Worm (Caenorhabditis elegans): ENCODE data around the gene str-47.

Gene str-47

DNA sequence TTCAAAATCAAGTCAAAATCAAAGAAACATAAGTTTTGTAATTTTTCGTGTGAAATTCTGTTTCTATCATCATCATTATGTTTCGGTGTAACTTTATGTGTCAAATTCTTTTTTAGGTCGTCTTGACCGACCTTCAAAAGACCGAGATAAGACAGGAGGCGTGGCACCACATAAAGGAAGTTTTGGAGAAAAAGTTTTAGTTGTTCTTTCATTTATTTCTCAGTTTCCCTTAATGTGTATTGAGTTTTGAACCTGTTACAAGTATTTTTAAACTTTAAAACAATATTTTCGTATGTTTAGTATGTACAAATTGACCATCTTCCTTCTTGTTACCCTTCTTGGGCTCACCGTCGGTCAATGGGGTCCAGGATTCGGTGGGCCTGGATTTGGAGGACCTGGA is 20.9 kb upstream of the str-47 start, which contains the start of gene grsp-4:
Gene grsp-4 (plus strand): TSS at position 301 of the 400 bp plus-strand sequence.
- TF ChIP-seq nhr-12 (tag; optimal IDR thresholded peaks at IDR 0.05) = no peak

DNA sequence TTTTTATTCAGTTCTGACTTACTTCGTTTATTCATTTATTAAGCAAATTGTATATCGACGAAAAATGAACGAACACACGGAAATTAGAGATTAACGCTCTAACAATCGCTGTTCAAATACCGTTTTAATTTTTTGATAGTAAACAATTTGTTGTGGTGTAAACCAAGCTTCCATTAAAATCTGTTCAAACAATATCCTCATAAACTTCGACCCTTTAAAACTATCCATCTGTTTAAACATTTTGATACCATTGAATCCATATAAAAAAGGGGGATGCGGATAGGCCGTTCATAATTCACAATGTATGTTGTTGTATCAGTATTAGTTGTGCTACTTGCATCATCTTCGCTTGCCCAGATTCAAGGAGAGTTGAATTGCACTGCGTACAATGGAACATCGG is 19.0 kb upstream of the str-47 start, which contains the start of gene F07C4.6:
Gene F07C4.6 (plus strand): TSS at position 301 of the 400 bp plus-strand sequence.
- TF ChIP-seq skn-1 (tag; optimal IDR thresholded peaks at IDR 0.05) (no peak), nhr-23 (tag; optimal IDR thresholded peaks at IDR 0.05) (no peak), sma-9 (GFP tag; optimal IDR thresholded peaks at IDR 0.05) (no peak), sma-9 (tag; optimal IDR thresholded peaks at IDR 0.05) (no peak), ztf-4 (tag; optimal IDR thresholded peaks at IDR 0.05) (no peak), ztf-1 (GFP tag; conservative IDR thresholded peaks at IDR 0.05) (no peak), unc-55 (GFP tag; optimal IDR thresholded peaks at IDR 0.05) (no peak), nhr-21 (tag; optimal IDR thresholded peaks at IDR 0.05) (peak; percentile 24)

DNA sequence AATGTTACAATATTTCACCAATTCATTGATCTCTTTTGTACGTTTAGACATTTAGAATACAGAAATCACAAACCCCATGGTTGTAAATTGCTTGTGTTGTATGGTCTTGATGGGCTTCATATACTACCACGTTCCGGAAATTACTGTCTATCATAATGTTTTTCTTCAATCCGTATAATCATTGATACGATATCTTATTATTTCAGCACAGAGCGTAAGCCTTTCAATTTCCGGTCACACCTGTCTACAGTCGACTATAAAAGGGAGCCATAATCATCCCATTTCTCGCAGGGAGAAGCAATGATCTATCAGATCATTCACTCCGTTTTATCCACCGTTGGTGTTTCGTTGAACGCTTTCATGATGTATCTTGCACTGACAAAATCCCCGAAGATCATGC is 16.1 kb upstream of the str-47 start, which contains the start of gene srd-30:
Gene srd-30 (plus strand): TSS at position 301 of the 400 bp plus-strand sequence.
- TF ChIP-seq ztf-1 (GFP tag; conservative IDR thresholded peaks at IDR 0.05) (no peak), mbf-1 (tag; optimal IDR thresholded peaks at IDR 0.05) (no peak), lin-13 (GFP tag; optimal IDR thresholded peaks at IDR 0.05) (no peak), ZK546.5 (tag; optimal IDR thresholded peaks at IDR 0.05) (no peak), aly-2 (tag; optimal IDR thresholded peaks at IDR 0.05) (no peak), gmeb-1 (tag; optimal IDR thresholded peaks at IDR 0.05) (no peak), nhr-21 (tag; optimal IDR thresholded peaks at IDR 0.05) (no peak), ztf-4 (tag; optimal IDR thresholded peaks at IDR 0.05) (no peak), C34F6.9 (tag; optimal IDR thresholded peaks at IDR 0.05) (no peak), nhr-23 (tag; optimal IDR thresholded peaks at IDR 0.05) (no peak), dmd-4 (tag; optimal IDR thresholded peaks at IDR 0.05) (no peak), fos-1 (tag; optimal IDR thresholded peaks at IDR 0.05) (no peak), unc-55 (GFP tag; optimal IDR thresholded peaks at IDR 0.05) (no peak), sma-3 (GFP tag; optimal IDR thresholded peaks at IDR 0.05) (no peak), snpc-4 (tag; optimal IDR thresholded peaks at IDR 0.05) (no peak), alr-1 (tag; optimal IDR thresholded peaks at IDR 0.05) (no peak), nhr-10 (tag; optimal IDR thresholded peaks at IDR 0.05) (no peak), F13H6.1 (tag; optimal IDR thresholded peaks at IDR 0.05) (no peak), zag-1 (tag; optimal IDR thresholded peaks at IDR 0.05) (no peak)

DNA sequence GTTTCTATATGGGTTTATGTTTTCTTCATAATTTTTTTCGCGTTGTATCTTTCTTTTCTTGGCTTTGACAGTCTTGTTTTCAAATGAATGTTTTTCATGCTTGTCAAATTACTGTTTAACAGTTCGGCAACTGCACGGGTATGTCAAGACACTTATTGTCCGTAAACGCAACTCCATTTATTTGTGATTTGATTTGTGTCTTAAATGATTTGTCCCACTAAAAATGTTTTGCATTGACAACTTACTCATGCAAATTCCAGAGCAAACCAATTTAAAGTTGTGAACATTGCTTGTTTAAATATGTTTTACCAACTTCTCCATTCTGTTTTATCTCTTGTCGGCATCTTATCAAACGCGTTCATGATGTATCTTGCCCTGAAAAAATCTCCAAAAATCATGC is 13.8 kb upstream of the str-47 start, which contains the start of gene srd-25:
Gene srd-25 (plus strand): TSS at position 301 of the 400 bp plus-strand sequence.
- TF ChIP-seq ceh-82 (tag; optimal IDR thresholded peaks at IDR 0.05) (no peak), ztf-11 (tag; optimal IDR thresholded peaks at IDR 0.05) (no peak), ama-1 (optimal IDR thresholded peaks at IDR 0.05) (no peak), nhr-25 (tag; optimal IDR thresholded peaks at IDR 0.05) (no peak), C34F6.9 (tag; optimal IDR thresholded peaks at IDR 0.05) (no peak), dmd-4 (tag; optimal IDR thresholded peaks at IDR 0.05) (no peak), unc-55 (GFP tag; optimal IDR thresholded peaks at IDR 0.05) (no peak), crh-2 (tag; optimal IDR thresholded peaks at IDR 0.05) (no peak), ZK546.5 (tag; optimal IDR thresholded peaks at IDR 0.05) (no peak), nhr-23 (tag; optimal IDR thresholded peaks at IDR 0.05) (no peak), mdl-1 (tag; optimal IDR thresholded peaks at IDR 0.05) (no peak), Y55F3AM.14 (GFP tag; optimal IDR thresholded peaks at IDR 0.05) (no peak), elt-1 (tag; optimal IDR thresholded peaks at IDR 0.05) (no peak), mab-5 (tag; optimal IDR thresholded peaks at IDR 0.05) (no peak), sma-9 (GFP tag; optimal IDR thresholded peaks at IDR 0.05) (no peak), sma-9 (tag; optimal IDR thresholded peaks at IDR 0.05) (no peak)

DNA sequence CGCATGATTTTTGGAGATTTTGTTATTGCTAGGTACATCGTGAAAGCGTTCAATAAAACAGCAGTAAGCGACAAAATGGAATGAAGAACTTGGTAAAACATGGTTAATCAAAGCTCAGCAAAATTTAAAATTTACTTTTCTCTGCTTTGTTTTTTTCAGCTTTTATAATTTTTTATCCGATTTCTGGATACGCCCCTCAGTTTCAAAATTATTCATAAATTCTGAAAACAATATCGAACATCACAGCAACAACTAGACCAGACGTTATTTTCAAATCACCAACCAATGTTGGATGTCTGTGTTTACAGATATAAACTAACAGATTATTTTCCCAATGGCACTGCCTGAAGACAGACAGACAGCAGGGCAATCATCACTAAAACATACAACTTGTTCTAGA is 10.9 kb upstream of the str-47 start, which contains the start of gene srd-31:
Gene srd-31 (minus strand): TSS at position 101 of the 400 bp plus-strand sequence.
- no peak for TF ChIP-seq ztf-4 (tag; optimal IDR thresholded peaks at IDR 0.05)
- TF ChIP-seq lin-39 (tag; optimal IDR thresholded peaks at IDR 0.05) = no peak
- no peak for TF ChIP-seq nhr-237 (tag; optimal IDR thresholded peaks at IDR 0.05)
- TF ChIP-seq unc-62 (GFP tag; optimal IDR thresholded peaks at IDR 0.05) = no peak
- no peak for TF ChIP-seq nhr-6 (tag; optimal IDR thresholded peaks at IDR 0.05)
- TF ChIP-seq nhr-11 (tag; optimal IDR thresholded peaks at IDR 0.05) = no peak
- no peak for TF ChIP-seq sma-3 (GFP tag; optimal IDR thresholded peaks at IDR 0.05)
- no peak for TF ChIP-seq nhr-23 (tag; optimal IDR thresholded peaks at IDR 0.05)
- no peak for TF ChIP-seq skn-1 (tag; optimal IDR thresholded peaks at IDR 0.05)
- no peak for TF ChIP-seq nhr-25 (tag; optimal IDR thresholded peaks at IDR 0.05)
